Worm (Caenorhabditis elegans) whole organism, midembryonic: ENCODE measurements around the gene zyx-1.

Experiments
- T22C8.4 ChIP-seq: fragments of 200-800 bp; sonication (Bioruptor generic); IDR thresholded peaks from 2 replicates; pipeline ENCODE4 v1.3.6; 2022; ENCODE audit warnings: missing genetic modification characterization, missing compliant biosample characterization
- cog-1 ChIP-seq: sonication (generic microtip); optimal IDR thresholded peaks from 2 replicates; lab custom pipeline; 2016; ENCODE audit warnings: missing genetic modification characterization, missing compliant biosample characterization
- flt-1 ChIP-seq: fragments of 200-800 bp; sonication (Bioruptor generic); IDR thresholded peaks from 2 replicates; pipeline ENCODE4 v1.3.6; 2022; ENCODE audit warnings: missing genetic modification characterization, missing compliant biosample characterization
- klf-2 ChIP-seq: fragments of 200-800 bp; sonication (Bioruptor generic); conservative IDR thresholded peaks from 2 replicates; pipeline ENCODE4 v1.3.6; 2022; ENCODE audit warnings: missing genetic modification reagents, missing genetic modification characterization, missing compliant biosample characterization
- med-1 ChIP-seq: sonication (generic microtip); optimal IDR thresholded peaks from 2 replicates; lab custom pipeline; 2017; ENCODE audit warnings: missing genetic modification characterization, mild to moderate bottlenecking, missing compliant biosample characterization, antibody characterized with exemption, missing genetic modification reagents; ENCODE audit not compliant: insufficient read depth
- ref-1 ChIP-seq: fragments of 200-800 bp; sonication (Bioruptor generic); conservative IDR thresholded peaks from 2 replicates; pipeline ENCODE4 v1.3.6; 2022; ENCODE audit warnings: missing genetic modification reagents, missing genetic modification characterization, missing compliant biosample characterization
- tab-1 ChIP-seq: fragments of 200-800 bp; sonication (Bioruptor generic); IDR thresholded peaks from 2 replicates; pipeline ENCODE4 v1.3.6; 2022; ENCODE audit warnings: missing genetic modification characterization, missing compliant biosample characterization
- ztf-23 ChIP-seq: fragments of 200-800 bp; sonication (Bioruptor generic); IDR thresholded peaks from 2 replicates; pipeline ENCODE4 v1.3.6; 2022; ENCODE audit warnings: missing genetic modification reagents, missing genetic modification characterization, missing compliant biosample characterization

ce11 chrII:13053443-13053842, 3.3 kb upstream of the zyx-1 start:
- TF ChIP-seq ref-1, result no peak
- TF ChIP-seq tab-1, result no peak
- no peak for TF ChIP-seq cog-1
- no peak for TF ChIP-seq ztf-23 (GFP tag; lab: Robert Waterston, UW)
- TF ChIP-seq flt-1, result no peak
- no peak for TF ChIP-seq T22C8.4
- TF ChIP-seq med-1, result no peak
- no peak for TF ChIP-seq klf-2
